Fruit fly (Drosophila melanogaster) whole organism, adult: Measurements from ENCODE around the gene CalpC.

Experiments
- CG12768 ChIP-seq: fragments of 200-800 bp; sonication (Bioruptor generic); optimal IDR thresholded peaks from 2 replicates; lab custom pipeline; 2017; ENCODE audit warnings: missing biosample characterization, missing genetic modification characterization, mild to moderate bottlenecking, moderate library complexity, missing genetic modification reagents
- CG14711 ChIP-seq: fragments of 200-800 bp; sonication (Bioruptor generic); optimal IDR thresholded peaks from 2 replicates; lab custom pipeline; 2018; ENCODE audit warnings: missing biosample characterization, mild to moderate bottlenecking, missing genetic modification characterization, moderate library complexity
- CG33017 ChIP-seq: fragments of 200-800 bp; sonication (Bioruptor generic); optimal IDR thresholded peaks from 2 replicates; lab custom pipeline; 2018; ENCODE audit warnings: missing biosample characterization, mild to moderate bottlenecking, missing genetic modification characterization, moderate library complexity
- CG5204 ChIP-seq: fragments of 200-800 bp; sonication (Bioruptor generic); optimal IDR thresholded peaks from 2 replicates; lab custom pipeline; 2016; ENCODE audit warnings: missing biosample characterization, missing genetic modification characterization
- cic ChIP-seq: fragments of 200-800 bp; sonication (Bioruptor generic); optimal IDR thresholded peaks from 2 replicates; lab custom pipeline; 2017; ENCODE audit warnings: missing biosample characterization, mild to moderate bottlenecking, missing genetic modification characterization, moderate library complexity
- kay ChIP-seq: fragments of 200-800 bp; sonication (Bioruptor generic); peaks from one replicate; lab custom pipeline; 2016; ENCODE audit warnings: missing biosample characterization, missing genetic modification characterization, borderline replicate concordance
- ovo ChIP-seq: fragments of 200-800 bp; sonication (Bioruptor generic); optimal IDR thresholded peaks from 2 replicates; lab custom pipeline; 2016; ENCODE audit warnings: missing biosample characterization, missing genetic modification characterization

dm6 chrX:16325472-16325871 lies at the start of gene CalpC:
- TF ChIP-seq cic (GFP tag; lab: Kevin White, UChicago) (no peak), CG5204 (GFP tag; lab: Kevin White, UChicago) (no peak), CG12768 (GFP tag; lab: Kevin White, UChicago) (no peak), kay (GFP tag; lab: Kevin White, UChicago) (no peak), CG33017 (tag; lab: Kevin White, UChicago) (no peak), ovo (GFP tag; lab: Kevin White, UChicago) (no peak), CG14711 (no peak)
